Fruit fly (Drosophila melanogaster) whole organism, embryonic: ENCODE results near the gene CG6067.

Experiments
- ATbp ChIP-seq: fragments of 200-800 bp; sonication (Bioruptor generic); optimal IDR thresholded peaks from 2 replicates; lab custom pipeline; 2017; ENCODE audit warnings: missing biosample characterization, mild to moderate bottlenecking, missing genetic modification characterization, missing genetic modification reagents
- CG1024 ChIP-seq: fragments of 200-800 bp; sonication (Bioruptor generic); IDR thresholded peaks from 2 replicates; pipeline ENCODE4 v1.3.6; 2022; ENCODE audit warnings: missing biosample characterization, missing genetic modification characterization
- CG10366 ChIP-seq: fragments of 200-800 bp; sonication (Bioruptor generic); IDR thresholded peaks from 2 replicates; pipeline ENCODE4 v1.3.6; 2022; ENCODE audit warnings: missing biosample characterization, missing genetic modification characterization
- CG10462 ChIP-seq: fragments of 200-800 bp; sonication (Bioruptor generic); optimal IDR thresholded peaks from 2 replicates; lab custom pipeline; 2016; ENCODE audit warnings: missing biosample characterization, missing genetic modification characterization
- CG11560 ChIP-seq: fragments of 200-800 bp; sonication (Bioruptor generic); IDR thresholded peaks from 3 replicates; pipeline ENCODE4 v1.3.6; 2022; ENCODE audit warnings: missing biosample characterization, missing genetic modification characterization
- CG12104 ChIP-seq: fragments of 200-800 bp; sonication (Bioruptor generic); optimal IDR thresholded peaks from 3 replicates; lab custom pipeline; 2016; ENCODE audit warnings: missing biosample characterization, missing genetic modification characterization
- CG12659 ChIP-seq: fragments of 200-800 bp; sonication (Bioruptor generic); optimal IDR thresholded peaks from 3 replicates; lab custom pipeline; 2017; ENCODE audit warnings: mild to moderate bottlenecking, missing biosample characterization, missing genetic modification reagents, missing genetic modification characterization
- CG12769 ChIP-seq: fragments of 200-800 bp; sonication (Bioruptor generic); optimal IDR thresholded peaks from 2 replicates; lab custom pipeline; 2019; ENCODE audit warnings: missing biosample characterization, mild to moderate bottlenecking, missing genetic modification characterization, moderate library complexity
- CG1603 ChIP-seq: fragments of 200-800 bp; sonication (Bioruptor generic); optimal IDR thresholded peaks from 2 replicates; lab custom pipeline; 2019; ENCODE audit warnings: missing biosample characterization, mild to moderate bottlenecking, missing genetic modification characterization, moderate library complexity
- CG1647 ChIP-seq: fragments of 200-800 bp; sonication (Bioruptor generic); optimal IDR thresholded peaks from 3 replicates; lab custom pipeline; 2016; ENCODE audit warnings: missing biosample characterization, missing genetic modification characterization
- CG16813 ChIP-seq: fragments of 200-800 bp; sonication (Bioruptor generic); IDR thresholded peaks from 3 replicates; pipeline ENCODE4 v1.3.6; 2022; ENCODE audit warnings: missing biosample characterization, missing genetic modification characterization; ENCODE audit not compliant: partially characterized antibody
- CG1832 ChIP-seq: fragments of 200-800 bp; sonication (Bioruptor generic); optimal IDR thresholded peaks from 2 replicates; lab custom pipeline; 2017; ENCODE audit warnings: missing biosample characterization, mild to moderate bottlenecking, missing genetic modification characterization, inconsistent platforms
- CG18476 ChIP-seq: fragments of 200-800 bp; sonication (Bioruptor generic); optimal IDR thresholded peaks from 2 replicates; lab custom pipeline; 2016; ENCODE audit warnings: missing biosample characterization, mild to moderate bottlenecking, missing genetic modification characterization
- CG32532 ChIP-seq: fragments of 200-800 bp; sonication (Bioruptor generic); IDR thresholded peaks from 2 replicates; pipeline ENCODE4 v1.3.6; 2022; ENCODE audit warnings: missing biosample characterization, missing genetic modification characterization
- CG34376 ChIP-seq: fragments of 200-800 bp; sonication (Bioruptor generic); optimal IDR thresholded peaks from 2 replicates; lab custom pipeline; 2018; ENCODE audit warnings: missing biosample characterization, mild to moderate bottlenecking, missing genetic modification characterization
- CG3838 ChIP-seq: fragments of 200-800 bp; sonication (Bioruptor generic); optimal IDR thresholded peaks from 3 replicates; lab custom pipeline; 2016; ENCODE audit warnings: missing biosample characterization, missing genetic modification characterization
- CG43689 ChIP-seq: fragments of 200-800 bp; sonication (Bioruptor generic); IDR thresholded peaks from 2 replicates; pipeline ENCODE4 v1.3.6; 2022; ENCODE audit warnings: missing biosample characterization, missing genetic modification characterization
- CG6175 ChIP-seq: fragments of 200-800 bp; sonication (Bioruptor generic); IDR thresholded peaks from 3 replicates; pipeline ENCODE4 v1.3.6; 2022; ENCODE audit warnings: missing biosample characterization, missing genetic modification characterization
- CG6854 ChIP-seq: fragments of 200-800 bp; sonication (Bioruptor generic); optimal IDR thresholded peaks from 3 replicates; lab custom pipeline; 2017; ENCODE audit warnings: missing biosample characterization, mild to moderate bottlenecking, missing genetic modification characterization
- CG7271 ChIP-seq: fragments of 200-800 bp; sonication (Bioruptor generic); optimal IDR thresholded peaks from 2 replicates; lab custom pipeline; 2018; ENCODE audit warnings: missing biosample characterization, mild to moderate bottlenecking, missing genetic modification characterization, moderate library complexity
- CG9437 ChIP-seq: fragments of 200-800 bp; sonication (Bioruptor generic); optimal IDR thresholded peaks from 2 replicates; lab custom pipeline; 2018; ENCODE audit warnings: missing biosample characterization, mild to moderate bottlenecking, missing genetic modification characterization
- CG9817 ChIP-seq: fragments of 200-800 bp; sonication (Bioruptor generic); optimal IDR thresholded peaks from 2 replicates; lab custom pipeline; 2018; ENCODE audit warnings: missing biosample characterization, mild to moderate bottlenecking, missing genetic modification characterization, moderate library complexity
- Camta ChIP-seq: fragments of 200-800 bp; sonication (Bioruptor generic); optimal IDR thresholded peaks from 2 replicates; lab custom pipeline; 2016; ENCODE audit warnings: missing biosample characterization, missing genetic modification characterization
- Doc3 ChIP-seq: fragments of 200-800 bp; sonication (Bioruptor generic); IDR thresholded peaks from 3 replicates; pipeline ENCODE4 v1.3.6; 2022; ENCODE audit warnings: missing biosample characterization, missing genetic modification characterization; ENCODE audit not compliant: partially characterized antibody
- Hmr ChIP-seq: fragments of 200-800 bp; sonication (Bioruptor generic); optimal IDR thresholded peaks from 3 replicates; lab custom pipeline; 2017; ENCODE audit warnings: mild to moderate bottlenecking, missing biosample characterization, missing genetic modification reagents, missing genetic modification characterization
- Med ChIP-seq: fragments of 200-800 bp; sonication (Bioruptor generic); peaks from one replicate; lab custom pipeline; 2016; ENCODE audit warnings: missing biosample characterization, missing genetic modification characterization, mild to moderate bottlenecking, inconsistent platforms, moderate library complexity
- Oaz ChIP-seq: fragments of 200-800 bp; sonication (Bioruptor generic); IDR thresholded peaks from 2 replicates; pipeline ENCODE4 v1.3.6; 2022; ENCODE audit warnings: missing biosample characterization, missing genetic modification characterization
- PHDP ChIP-seq: fragments of 200-800 bp; sonication (Bioruptor generic); optimal IDR thresholded peaks from 3 replicates; lab custom pipeline; 2018; ENCODE audit warnings: missing biosample characterization, mild to moderate bottlenecking, missing genetic modification characterization, moderate library complexity
- ase ChIP-seq: fragments of 200-800 bp; sonication (Bioruptor generic); IDR thresholded peaks from 3 replicates; pipeline ENCODE4 v1.3.6; 2022; ENCODE audit warnings: missing biosample characterization, missing genetic modification characterization
- bab2 ChIP-seq: fragments of 200-800 bp; sonication (Bioruptor generic); optimal IDR thresholded peaks from 2 replicates; lab custom pipeline; 2016; ENCODE audit warnings: missing biosample characterization, missing genetic modification characterization
- bowl ChIP-seq: fragments of 200-800 bp; sonication (Bioruptor generic); IDR thresholded peaks from 2 replicates; pipeline ENCODE4 v1.3.6; 2022; ENCODE audit warnings: missing biosample characterization, missing genetic modification characterization
- chm ChIP-seq: fragments of 200-800 bp; sonication (Bioruptor generic); IDR thresholded peaks from 2 replicates; pipeline ENCODE4 v1.3.6; 2022; ENCODE audit warnings: missing biosample characterization, missing genetic modification characterization
- crp ChIP-seq, 2 experiments: fragments of 200-800 bp; sonication (Bioruptor generic); optimal IDR thresholded peaks; 2 replicates in 1 of 2; 3 replicates in 1 of 2; lab custom pipeline; 2017; ENCODE audit warnings: missing biosample characterization in 2 of 2, missing genetic modification characterization in 2 of 2, mild to moderate bottlenecking in 1 of 2, moderate library complexity in 1 of 2
- dm ChIP-seq: fragments of 200-800 bp; sonication (Bioruptor generic); optimal IDR thresholded peaks from 3 replicates; lab custom pipeline; 2016; ENCODE audit warnings: missing biosample characterization, missing genetic modification characterization
- dysf ChIP-seq: fragments of 200-800 bp; sonication (Bioruptor generic); IDR thresholded peaks from 3 replicates; pipeline ENCODE4 v1.3.6; 2022; ENCODE audit warnings: missing biosample characterization, missing genetic modification characterization
- eyg ChIP-seq: fragments of 200-800 bp; sonication (Bioruptor generic); optimal IDR thresholded peaks from 3 replicates; lab custom pipeline; 2016; ENCODE audit warnings: missing biosample characterization, missing genetic modification characterization
- gce ChIP-seq: fragments of 200-800 bp; sonication (Bioruptor generic); IDR thresholded peaks from 3 replicates; pipeline ENCODE4 v1.3.6; 2022; ENCODE audit warnings: missing biosample characterization, missing genetic modification characterization
- gcm2 ChIP-seq: fragments of 200-800 bp; sonication (Bioruptor generic); optimal IDR thresholded peaks from 2 replicates; lab custom pipeline; 2016; ENCODE audit warnings: missing biosample characterization, missing genetic modification characterization
- hb ChIP-seq: fragments of 200-800 bp; sonication (Bioruptor generic); IDR thresholded peaks from 3 replicates; pipeline ENCODE4 v1.3.6; 2022; ENCODE audit warnings: missing biosample characterization, missing genetic modification characterization; ENCODE audit not compliant: partially characterized antibody
- kay ChIP-seq: fragments of 200-800 bp; sonication (Bioruptor generic); optimal IDR thresholded peaks from 2 replicates; lab custom pipeline; 2016; ENCODE audit warnings: missing biosample characterization, missing genetic modification characterization
- peb ChIP-seq: fragments of 200-800 bp; sonication (Bioruptor generic); IDR thresholded peaks from 2 replicates; pipeline ENCODE4 v1.3.6; 2022; ENCODE audit warnings: missing biosample characterization, missing genetic modification characterization
- sd ChIP-seq: fragments of 200-800 bp; sonication (Bioruptor generic); optimal IDR thresholded peaks from 3 replicates; lab custom pipeline; 2018; ENCODE audit warnings: missing biosample characterization, mild to moderate bottlenecking, missing genetic modification characterization, moderate library complexity
- stwl ChIP-seq: fragments of 200-800 bp; sonication (Bioruptor generic); optimal IDR thresholded peaks from 3 replicates; lab custom pipeline; 2018; ENCODE audit warnings: missing biosample characterization, mild to moderate bottlenecking, missing genetic modification characterization, moderate library complexity
- tgo ChIP-seq: fragments of 200-800 bp; sonication (Bioruptor generic); IDR thresholded peaks from 3 replicates; pipeline ENCODE4 v1.3.6; 2022; ENCODE audit warnings: missing biosample characterization, missing genetic modification characterization
- trh ChIP-seq: fragments of 200-800 bp; sonication (Bioruptor generic); optimal IDR thresholded peaks from 2 replicates; lab custom pipeline; 2016; ENCODE audit warnings: missing biosample characterization, missing genetic modification characterization
- tup ChIP-seq: fragments of 200-800 bp; sonication (Bioruptor generic); optimal IDR thresholded peaks from 2 replicates; lab custom pipeline; 2016; ENCODE audit warnings: missing biosample characterization, mild to moderate bottlenecking, missing genetic modification characterization, moderate library complexity
- unpg ChIP-seq: fragments of 200-800 bp; sonication (Bioruptor generic); optimal IDR thresholded peaks from 3 replicates; lab custom pipeline; 2018; ENCODE audit warnings: missing biosample characterization, mild to moderate bottlenecking, missing genetic modification characterization, moderate library complexity
- zen ChIP-seq: fragments of 200-800 bp; sonication (Bioruptor generic); optimal IDR thresholded peaks from 3 replicates; lab custom pipeline; 2018; ENCODE audit warnings: missing biosample characterization, mild to moderate bottlenecking, missing genetic modification characterization, moderate library complexity
- zf30C ChIP-seq: fragments of 200-800 bp; sonication (Bioruptor generic); optimal IDR thresholded peaks from 3 replicates; lab custom pipeline; 2018; ENCODE audit warnings: missing biosample characterization, mild to moderate bottlenecking, missing genetic modification characterization
- zfh1 ChIP-seq: fragments of 200-800 bp; sonication (Bioruptor generic); IDR thresholded peaks from 3 replicates; pipeline ENCODE4 v1.3.6; 2022; ENCODE audit warnings: missing biosample characterization, missing genetic modification characterization

CG6067 gene

DNA sequence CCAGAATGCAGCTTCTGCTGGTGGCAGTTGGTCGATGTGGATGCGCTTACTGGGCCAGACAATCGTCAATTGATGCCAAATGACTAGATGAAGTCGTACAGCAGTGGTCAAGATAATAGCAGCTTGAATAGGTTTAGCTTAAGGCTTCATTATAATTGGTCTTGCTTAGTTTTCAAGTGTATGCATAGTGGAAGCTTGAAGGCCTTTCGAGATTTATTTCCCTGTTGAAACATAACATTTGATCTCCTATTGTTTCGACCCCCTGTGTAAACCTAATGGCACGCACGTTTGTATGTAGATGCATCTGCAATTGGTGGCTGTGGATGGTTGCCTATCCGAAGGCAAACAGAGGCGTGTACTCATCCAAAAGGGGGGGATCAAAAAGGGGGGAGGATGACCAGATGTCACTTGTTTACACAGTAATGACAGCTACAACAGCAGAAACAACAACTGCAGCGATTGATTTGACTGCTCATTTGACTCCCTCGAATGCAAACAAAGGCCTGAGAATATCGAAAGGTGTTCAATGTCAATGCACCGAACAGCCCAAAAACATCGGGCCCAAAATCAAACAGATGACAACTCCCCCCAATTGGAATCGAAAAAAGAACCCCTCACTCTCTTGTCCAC, 12.8 kb downstream of the CG6067 start (continued):
- no peak for TF ChIP-seq CG12769 (tag; lab: Kevin White, UChicago)
- no peak for TF ChIP-seq CG6175 (GFP tag; lab: Robert Waterston, UW)
- peak; percentile 31 for TF ChIP-seq bab2
- TF ChIP-seq Oaz, result no peak
- no peak for TF ChIP-seq CG9437 (GFP tag; lab: Kevin White, UChicago)
- no peak for TF ChIP-seq CG1832 (GFP tag; lab: Kevin White, UChicago)
- no peak for TF ChIP-seq CG7271 (tag; lab: Kevin White, UChicago)
- TF ChIP-seq Camta, result peak; percentile 7
- no peak for TF ChIP-seq CG16813 (GFP tag; lab: Robert Waterston, UW)
- no peak for TF ChIP-seq stwl (tag; lab: Kevin White, UChicago)
- no peak for TF ChIP-seq kay
- no peak for TF ChIP-seq peb (GFP tag; lab: Robert Waterston, UW)
- no peak for TF ChIP-seq crp (GFP tag; optimal IDR thresholded peaks at IDR 0.05; lab: Kevin White, UChicago)
- TF ChIP-seq tup (GFP tag; lab: Kevin White, UChicago), result no peak
- TF ChIP-seq unpg (GFP tag; lab: Kevin White, UChicago), result peak; percentile 56
- TF ChIP-seq ATbp (GFP tag; lab: Kevin White, UChicago), result peak; percentile 52
- no peak for TF ChIP-seq zen (tag; lab: Kevin White, UChicago)
- TF ChIP-seq chm (GFP tag; lab: Robert Waterston, UW), result no peak
- no peak for TF ChIP-seq Doc3 (GFP tag; lab: Robert Waterston, UW)
- no peak for TF ChIP-seq trh (GFP tag; lab: Kevin White, UChicago)
- no peak for TF ChIP-seq CG12659 (GFP tag; lab: Kevin White, UChicago)
- no peak for TF ChIP-seq CG6854
- no peak for TF ChIP-seq CG3838
- TF ChIP-seq CG1647 (GFP tag; lab: Kevin White, UChicago), result no peak
- TF ChIP-seq gcm2 (GFP tag; lab: Kevin White, UChicago), result no peak
- TF ChIP-seq sd (tag; lab: Kevin White, UChicago), result no peak
- no peak for TF ChIP-seq zf30C
- TF ChIP-seq zfh1 (GFP tag; lab: Robert Waterston, UW), result peak; percentile 65
- TF ChIP-seq Hmr (GFP tag; lab: Kevin White, UChicago), result no peak
- no peak for TF ChIP-seq CG34376 (GFP tag; lab: Kevin White, UChicago)
- peak; percentile 50 for TF ChIP-seq CG10366 (GFP tag; lab: Robert Waterston, UW)
- TF ChIP-seq tgo (GFP tag; lab: Robert Waterston, UW), result peak; percentile 25; the same call in 1 of the 3 replicates
- peak; percentile 0 for TF ChIP-seq PHDP (tag; lab: Kevin White, UChicago)
- TF ChIP-seq CG11560 (tag; lab: Robert Waterston, UW), result 0 out of 3 replicates have a peak, but pooled peaks have one; percentile 22
- no peak for TF ChIP-seq dm (GFP tag; lab: Kevin White, UChicago)
- no peak for TF ChIP-seq CG12104 (GFP tag; lab: Kevin White, UChicago)
- no peak for TF ChIP-seq CG10462 (GFP tag; lab: Kevin White, UChicago)
- no peak for TF ChIP-seq CG43689
- 0 out of 3 replicates have a peak, but pooled peaks have one; percentile 18 for TF ChIP-seq ase (GFP tag; lab: Robert Waterston, UW)
- TF ChIP-seq gce (GFP tag; lab: Robert Waterston, UW), result no peak
- TF ChIP-seq Med, result peak; percentile 85
- no peak for TF ChIP-seq eyg
- no peak for TF ChIP-seq CG9817 (tag; lab: Kevin White, UChicago)
- no peak for TF ChIP-seq CG32532 (GFP tag; lab: Robert Waterston, UW)
- TF ChIP-seq dysf (GFP tag; lab: Robert Waterston, UW), result peak; percentile 47; the same call in 1 of the 3 replicates
- no peak for TF ChIP-seq CG18476 (GFP tag; lab: Kevin White, UChicago)
- TF ChIP-seq CG1603 (tag; lab: Kevin White, UChicago), result peak; percentile 69
- TF ChIP-seq CG1024 (GFP tag; lab: Robert Waterston, UW), result peak; percentile 40; the same call in 1 of the 2 replicates
- no peak for TF ChIP-seq bowl (GFP tag; lab: Robert Waterston, UW)
- TF ChIP-seq hb (GFP tag; lab: Robert Waterston, UW), result no peak
